Fruit fly (Drosophila melanogaster): ENCODE measurements around the gene Hsp26.

Hsp26 gene

DNA sequence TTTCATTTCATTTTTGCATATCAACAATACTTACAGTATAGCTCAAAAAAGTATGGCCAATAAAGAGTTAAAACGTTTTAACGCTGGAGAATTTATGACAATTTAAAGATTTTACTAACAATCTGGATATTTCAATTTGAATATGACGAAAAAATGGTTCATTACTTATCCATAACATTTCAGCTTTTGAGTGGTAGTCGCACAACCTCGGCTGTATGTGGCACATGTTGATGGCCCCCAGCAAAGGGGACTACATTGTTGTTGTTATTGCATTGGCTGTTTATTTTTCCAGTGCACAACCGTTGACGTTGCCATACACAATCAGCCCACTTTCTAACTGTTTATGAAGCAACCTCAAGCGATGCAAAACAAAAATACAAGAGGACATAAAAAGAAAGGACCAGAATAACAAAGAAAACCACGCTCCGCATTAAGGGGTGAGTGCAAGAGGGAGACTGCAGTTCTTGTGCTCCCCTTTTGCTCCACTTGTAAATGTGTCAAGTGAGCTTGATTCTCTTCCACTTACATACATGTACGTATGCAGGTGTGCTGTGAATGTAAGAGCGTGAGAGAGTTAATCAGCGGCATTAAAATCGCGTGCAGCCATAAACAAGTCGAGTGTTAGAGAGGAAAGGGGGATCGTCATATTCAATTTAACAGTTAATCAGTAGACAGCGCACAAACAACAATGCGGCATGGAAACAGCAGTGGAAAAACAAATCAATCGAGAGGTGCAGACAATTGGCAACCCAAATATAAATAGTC is 43.0 kb upstream of the Hsp26 start (continued):
- TF ChIP-seq sob (GFP tag; IDR thresholded peaks at IDR 0.05) (0 out of 2 replicates have a peak, but pooled peaks have one; percentile 7), sd (tag; optimal IDR thresholded peaks at IDR 0.05) (no peak), Ssrp (tag; optimal IDR thresholded peaks at IDR 0.05) (peak; percentile 34), zf30C (GFP tag; optimal IDR thresholded peaks at IDR 0.05) (no peak), CG13894 (tag; optimal IDR thresholded peaks at IDR 0.05) (no peak), slp2 (GFP tag; optimal IDR thresholded peaks at IDR 0.05) (peak; percentile 17), CG6854 (GFP tag; optimal IDR thresholded peaks at IDR 0.05) (no peak), Dp (GFP tag; optimal IDR thresholded peaks at IDR 0.05) (no peak), CG9727 (GFP tag; optimal IDR thresholded peaks at IDR 0.05) (peak; percentile 43), ab (GFP tag; optimal IDR thresholded peaks at IDR 0.05) (no peak), shn (GFP tag; optimal IDR thresholded peaks at IDR 0.05) (no peak), CG11398 (GFP tag; optimal IDR thresholded peaks at IDR 0.05) (peak; percentile 2), psq (GFP tag; optimal IDR thresholded peaks at IDR 0.05) (no peak), insv (GFP tag; optimal IDR thresholded peaks at IDR 0.05) (no peak), slou (GFP tag; optimal IDR thresholded peaks at IDR 0.05) (no peak), CG8089 (GFP tag; optimal IDR thresholded peaks at IDR 0.05) (no peak), tap (tag; optimal IDR thresholded peaks at IDR 0.05) (peak; percentile 44), Dip2 (GFP tag; IDR thresholded peaks at IDR 0.05) (no peak), CG8765 (GFP tag; IDR thresholded peaks at IDR 0.05) (no peak), HLH4C (GFP tag; IDR thresholded peaks at IDR 0.05; ENCODE audit: partially characterized antibody) (no peak), Blimp-1 (GFP tag; optimal IDR thresholded peaks at IDR 0.05) (peak; percentile 49), CG14965 (GFP tag; optimal IDR thresholded peaks at IDR 0.05; ENCODE audit: borderline replicate concordance) (no peak), ap (GFP tag; IDR thresholded peaks at IDR 0.05) (peak; percentile 62), CG12744 (GFP tag; optimal IDR thresholded peaks at IDR 0.05) (peak; percentile 4), CG6689 (GFP tag; IDR thresholded peaks at IDR 0.05) (peak; percentile 65; the same call in 1 of the 2 replicates), jing (GFP tag; optimal IDR thresholded peaks at IDR 0.05) (peak; percentile 18), CG34422 (GFP tag; IDR thresholded peaks at IDR 0.05) (peak; percentile 27; the same call in 1 of the 3 replicates), dysf (GFP tag; IDR thresholded peaks at IDR 0.05) (no peak; the same call in 2 of the 3 replicates), Ets65A (GFP tag) (no peak), CG1529 (GFP tag; optimal IDR thresholded peaks at IDR 0.05) (peak; percentile 2), bcd (GFP tag; optimal IDR thresholded peaks at IDR 0.05) (peak; percentile 35), CG18476 (GFP tag; optimal IDR thresholded peaks at IDR 0.05) (no peak), slbo (GFP tag; IDR thresholded peaks at IDR 0.05) (peak; percentile 38), Tbp (GFP tag; optimal IDR thresholded peaks at IDR 0.05) (no peak), Dfd (GFP tag; optimal IDR thresholded peaks at IDR 0.05) (no peak), hkb (optimal IDR thresholded peaks at IDR 0.05) (no peak), hkb (GFP tag; IDR thresholded peaks at IDR 0.05) (peak; percentile 66; the same call in 1 of the 2 replicates), CG32532 (GFP tag; IDR thresholded peaks at IDR 0.05) (peak; percentile 14; the same call in 1 of the 2 replicates), zen2 (GFP tag; IDR thresholded peaks at IDR 0.05; ENCODE audit: partially characterized antibody) (no peak), CG43689 (GFP tag; IDR thresholded peaks at IDR 0.05) (peak; percentile 53; the same call in 1 of the 2 replicates), sug (tag; optimal IDR thresholded peaks at IDR 0.05) (peak; percentile 90), ewg (GFP tag; optimal IDR thresholded peaks at IDR 0.05) (no peak), az2 (GFP tag; optimal IDR thresholded peaks at IDR 0.05) (peak; percentile 19), sens-2 (GFP tag; IDR thresholded peaks at IDR 0.05) (no peak), jumu (GFP tag; optimal IDR thresholded peaks at IDR 0.05) (no peak), vfl (GFP tag; optimal IDR thresholded peaks at IDR 0.05) (no peak), amos (GFP tag; IDR thresholded peaks at IDR 0.05; ENCODE audit: partially characterized antibody) (no peak), Hey (tag; optimal IDR thresholded peaks at IDR 0.05) (no peak), ERR (GFP tag; optimal IDR thresholded peaks at IDR 0.05) (no peak), lilli (GFP tag; optimal IDR thresholded peaks at IDR 0.05) (peak; percentile 18)
